Fruit fly (Drosophila melanogaster) whole organism, embryonic: ENCODE results near the gene Sec10.

Experiments
- BtbVII ChIP-seq: fragments of 200-800 bp; sonication (Bioruptor generic); optimal IDR thresholded peaks from 3 replicates; lab custom pipeline; 2017; ENCODE audit warnings: missing biosample characterization, mild to moderate bottlenecking, missing genetic modification characterization
- CG10959 ChIP-seq: fragments of 200-800 bp; sonication (Bioruptor generic); IDR thresholded peaks from 2 replicates; pipeline ENCODE4 v1.3.6; 2022; ENCODE audit warnings: missing biosample characterization, missing genetic modification characterization
- CG11504 ChIP-seq: fragments of 200-800 bp; sonication (Bioruptor generic); optimal IDR thresholded peaks from 3 replicates; lab custom pipeline; 2019; ENCODE audit warnings: missing biosample characterization, mild to moderate bottlenecking, missing genetic modification characterization, moderate library complexity
- CG12219 ChIP-seq: fragments of 200-800 bp; sonication (Bioruptor generic); optimal IDR thresholded peaks from 3 replicates; lab custom pipeline; 2018; ENCODE audit warnings: missing biosample characterization, mild to moderate bottlenecking, missing genetic modification characterization
- CG12391 ChIP-seq: fragments of 200-800 bp; sonication (Bioruptor generic); optimal IDR thresholded peaks from 3 replicates; lab custom pipeline; 2018; ENCODE audit warnings: missing biosample characterization, mild to moderate bottlenecking, missing genetic modification characterization, moderate library complexity
- CG13424 ChIP-seq: fragments of 200-800 bp; sonication (Bioruptor generic); optimal IDR thresholded peaks from 2 replicates; lab custom pipeline; 2019; ENCODE audit warnings: missing biosample characterization, mild to moderate bottlenecking, missing genetic modification characterization, moderate library complexity
- CG13624 ChIP-seq: fragments of 200-800 bp; sonication (Bioruptor generic); optimal IDR thresholded peaks from 2 replicates; lab custom pipeline; 2016; ENCODE audit warnings: missing biosample characterization, missing genetic modification characterization
- CG1792 ChIP-seq: fragments of 200-800 bp; sonication (Bioruptor generic); optimal IDR thresholded peaks from 2 replicates; lab custom pipeline; 2016; ENCODE audit warnings: missing biosample characterization, missing genetic modification characterization
- CG2889 ChIP-seq: fragments of 200-800 bp; sonication (Bioruptor generic); IDR thresholded peaks from 3 replicates; pipeline ENCODE4 v1.3.6; 2022; ENCODE audit warnings: missing biosample characterization, missing genetic modification characterization
- CG33213 ChIP-seq: fragments of 200-800 bp; sonication (Bioruptor generic); optimal IDR thresholded peaks from 3 replicates; lab custom pipeline; 2016; ENCODE audit warnings: missing biosample characterization, missing genetic modification characterization
- CG34376 ChIP-seq: fragments of 200-800 bp; sonication (Bioruptor generic); optimal IDR thresholded peaks from 2 replicates; lab custom pipeline; 2018; ENCODE audit warnings: missing biosample characterization, mild to moderate bottlenecking, missing genetic modification characterization
- CG42726 ChIP-seq: fragments of 200-800 bp; sonication (Bioruptor generic); IDR thresholded peaks from 2 replicates; pipeline ENCODE4 v1.3.6; 2022; ENCODE audit warnings: missing biosample characterization, missing genetic modification characterization; ENCODE audit not compliant: partially characterized antibody
- CG4820 ChIP-seq: fragments of 200-800 bp; sonication (Bioruptor generic); optimal IDR thresholded peaks from 3 replicates; lab custom pipeline; 2016; ENCODE audit warnings: missing biosample characterization, missing genetic modification characterization
- CG6254 ChIP-seq: fragments of 200-800 bp; sonication (Bioruptor generic); optimal IDR thresholded peaks from 3 replicates; lab custom pipeline; 2017; ENCODE audit warnings: mild to moderate bottlenecking, missing biosample characterization, missing genetic modification reagents, missing genetic modification characterization
- CG8359 ChIP-seq: fragments of 200-800 bp; sonication (Bioruptor generic); optimal IDR thresholded peaks from 2 replicates; lab custom pipeline; 2017; ENCODE audit warnings: missing biosample characterization, mild to moderate bottlenecking, missing genetic modification characterization, borderline replicate concordance
- CG9727 ChIP-seq: fragments of 200-800 bp; sonication (Bioruptor generic); optimal IDR thresholded peaks from 3 replicates; lab custom pipeline; 2017; ENCODE audit warnings: missing biosample characterization, mild to moderate bottlenecking, missing genetic modification characterization
- Deaf1 ChIP-seq: fragments of 200-800 bp; optimal IDR thresholded peaks from 3 replicates; lab custom pipeline; 2019; ENCODE audit warnings: missing biosample characterization, mild to moderate bottlenecking, missing genetic modification characterization, moderate library complexity
- Dip3 ChIP-seq: fragments of 200-800 bp; sonication (Bioruptor generic); optimal IDR thresholded peaks from 3 replicates; lab custom pipeline; 2016; ENCODE audit warnings: missing biosample characterization, missing genetic modification characterization
- Fer2 ChIP-seq: fragments of 200-800 bp; sonication (Bioruptor generic); optimal IDR thresholded peaks from 2 replicates; lab custom pipeline; 2018; ENCODE audit warnings: missing biosample characterization, mild to moderate bottlenecking, missing genetic modification characterization, moderate library complexity
- H2.0 ChIP-seq: fragments of 200-800 bp; sonication (Bioruptor generic); IDR thresholded peaks from 2 replicates; pipeline ENCODE4 v1.3.6; 2022; ENCODE audit warnings: missing biosample characterization, missing genetic modification characterization
- HHEX ChIP-seq: fragments of 200-800 bp; sonication (Bioruptor generic); optimal IDR thresholded peaks from 3 replicates; lab custom pipeline; 2017; ENCODE audit warnings: missing biosample characterization, mild to moderate bottlenecking, missing genetic modification characterization, missing genetic modification reagents
- HLH54F ChIP-seq: fragments of 200-800 bp; sonication (Bioruptor generic); optimal IDR thresholded peaks from 3 replicates; lab custom pipeline; 2016; ENCODE audit warnings: missing biosample characterization, missing genetic modification characterization
- Hr3 ChIP-seq: fragments of 200-800 bp; sonication (Bioruptor generic); optimal IDR thresholded peaks from 3 replicates; lab custom pipeline; 2016; ENCODE audit warnings: missing biosample characterization, missing genetic modification characterization
- Hr78 ChIP-seq, 2 experiments: fragments of 200-800 bp in 1 of 2; fragments of >200 bp in 1 of 2; sonication (Bioruptor generic) in 1 of 2; optimal IDR thresholded peaks; 2 replicates each; lab custom pipeline; 2017 to 2019; ENCODE audit warnings: missing biosample characterization in 2 of 2, missing genetic modification characterization in 2 of 2, mild to moderate bottlenecking in 1 of 2, moderate library complexity in 1 of 2
- Hsf ChIP-seq: fragments of 200-800 bp; sonication (Bioruptor generic); optimal IDR thresholded peaks from 3 replicates; lab custom pipeline; 2016; ENCODE audit warnings: missing biosample characterization, missing genetic modification characterization
- Med ChIP-seq: fragments of 200-800 bp; sonication (Bioruptor generic); peaks from one replicate; lab custom pipeline; 2016; ENCODE audit warnings: missing biosample characterization, missing genetic modification characterization, mild to moderate bottlenecking, inconsistent platforms, moderate library complexity
- Nf-YB ChIP-seq: fragments of 200-800 bp; sonication (Bioruptor generic); optimal IDR thresholded peaks from 3 replicates; lab custom pipeline; 2019; ENCODE audit warnings: missing biosample characterization, mild to moderate bottlenecking, missing genetic modification characterization, moderate library complexity
- Pdp1 ChIP-seq, 2 experiments: fragments of 200-800 bp; sonication (Bioruptor generic); optimal IDR thresholded peaks; 3 replicates each; lab custom pipeline; 2016; ENCODE audit warnings: missing biosample characterization in 2 of 2, missing genetic modification characterization in 2 of 2, mild to moderate bottlenecking in 1 of 2, moderate library complexity in 1 of 2
- bab2 ChIP-seq: fragments of 200-800 bp; sonication (Bioruptor generic); optimal IDR thresholded peaks from 2 replicates; lab custom pipeline; 2016; ENCODE audit warnings: missing biosample characterization, missing genetic modification characterization
- chinmo ChIP-seq: fragments of 200-800 bp; sonication (Bioruptor generic); IDR thresholded peaks from 4 replicates; pipeline ENCODE4 v1.3.6; 2022; ENCODE audit warnings: missing biosample characterization, missing genetic modification characterization; ENCODE audit not compliant: partially characterized antibody
- exex ChIP-seq: fragments of 200-800 bp; sonication (Bioruptor generic); optimal IDR thresholded peaks from 4 replicates; lab custom pipeline; 2018; ENCODE audit warnings: missing biosample characterization, mild to moderate bottlenecking, missing genetic modification characterization, moderate library complexity
- fd102C ChIP-seq: fragments of 200-800 bp; sonication (Bioruptor generic); optimal IDR thresholded peaks from 2 replicates; lab custom pipeline; 2018; ENCODE audit warnings: missing biosample characterization, mild to moderate bottlenecking, missing genetic modification characterization, moderate library complexity
- her ChIP-seq: fragments of 200-800 bp; sonication (Bioruptor generic); optimal IDR thresholded peaks from 2 replicates; lab custom pipeline; 2016; ENCODE audit warnings: missing biosample characterization, missing genetic modification characterization
- jigr1 ChIP-seq: fragments of 200-800 bp; sonication (Bioruptor generic); IDR thresholded peaks from 3 replicates; pipeline ENCODE4 v1.3.6; 2022; ENCODE audit warnings: missing biosample characterization, missing genetic modification characterization
- kah ChIP-seq: fragments of 200-800 bp; sonication (Bioruptor generic); optimal IDR thresholded peaks from 2 replicates; lab custom pipeline; 2018; ENCODE audit warnings: missing biosample characterization, mild to moderate bottlenecking, missing genetic modification characterization
- ken ChIP-seq: fragments of 200-800 bp; sonication (Bioruptor generic); IDR thresholded peaks from 3 replicates; pipeline ENCODE4 v1.3.6; 2022; ENCODE audit warnings: missing biosample characterization, missing genetic modification characterization
- mirr ChIP-seq: fragments of 200-800 bp; sonication (Bioruptor generic); optimal IDR thresholded peaks from 3 replicates; lab custom pipeline; 2018; ENCODE audit warnings: missing biosample characterization, mild to moderate bottlenecking, missing genetic modification characterization
- nom ChIP-seq: fragments of 200-800 bp; sonication (Bioruptor generic); optimal IDR thresholded peaks from 2 replicates; lab custom pipeline; 2017; ENCODE audit warnings: missing biosample characterization, missing genetic modification characterization, mild to moderate bottlenecking, moderate library complexity, missing genetic modification reagents
- sens-2 ChIP-seq: fragments of 200-800 bp; sonication (Bioruptor generic); IDR thresholded peaks from 2 replicates; pipeline ENCODE4 v1.3.6; 2022; ENCODE audit warnings: missing biosample characterization, missing genetic modification characterization
- so ChIP-seq: fragments of 200-800 bp; sonication (Bioruptor generic); IDR thresholded peaks from 3 replicates; pipeline ENCODE4 v1.3.6; 2022; ENCODE audit warnings: missing biosample characterization, missing genetic modification characterization
- sug ChIP-seq: fragments of 200-800 bp; optimal IDR thresholded peaks from 2 replicates; lab custom pipeline; 2019; ENCODE audit warnings: missing biosample characterization, mild to moderate bottlenecking, missing genetic modification characterization, moderate library complexity
- twi ChIP-seq: fragments of 200-800 bp; optimal IDR thresholded peaks from 2 replicates; lab custom pipeline; 2019; ENCODE audit warnings: missing biosample characterization, mild to moderate bottlenecking, missing genetic modification characterization, moderate library complexity
- usp ChIP-seq: fragments of >200 bp; optimal IDR thresholded peaks from 2 replicates; lab custom pipeline; 2017; ENCODE audit warnings: missing biosample characterization, missing genetic modification characterization
- zfh1 ChIP-seq: fragments of 200-800 bp; sonication (Bioruptor generic); IDR thresholded peaks from 3 replicates; pipeline ENCODE4 v1.3.6; 2022; ENCODE audit warnings: missing biosample characterization, missing genetic modification characterization

The Sec10 gene

dm6 chr3R:24112320-24113069 is 22.1 kb upstream of the Sec10 start, which contains the start of gene CG13605 (continued):
- TF ChIP-seq Nf-YB (GFP tag; lab: Kevin White, UChicago) (peak; percentile 33), CG13424 (tag; lab: Kevin White, UChicago) (peak; percentile 72), CG2889 (GFP tag; lab: Robert Waterston, UW) (0 out of 3 replicates have a peak, but pooled peaks have one; percentile 35), usp (no peak), fd102C (GFP tag; lab: Kevin White, UChicago) (no peak), sens-2 (no peak; the same call in 1 of the 2 replicates)

- TF ChIP-seq Hsf (GFP tag; lab: Kevin White, UChicago) (no peak), HLH54F (no peak), HHEX (GFP tag; lab: Kevin White, UChicago) (no peak), CG33213 (GFP tag; lab: Kevin White, UChicago) (no peak), CG11504 (tag; lab: Kevin White, UChicago) (no peak), CG4820 (GFP tag; lab: Kevin White, UChicago) (no peak), CG1792 (GFP tag; lab: Kevin White, UChicago) (no peak), CG10959 (no peak), zfh1 (GFP tag; lab: Robert Waterston, UW) (no peak), twi (tag; lab: Kevin White, UChicago) (no peak), CG13624 (GFP tag; lab: Kevin White, UChicago) (no peak), Hr3 (GFP tag; lab: Kevin White, UChicago) (no peak)
Measured at dm6 chr3R:24113070-24113385, 21.6 kb upstream of the Sec10 start, which contains the start of gene Root. TSS of gene Root (plus strand) at chr3R:24113286.

dm6 chr3R:24116180-24116579 is 18.5 kb upstream of the Sec10 start, which contains the start of gene CG13607:
TSS of gene CG13607 (minus strand) at chr3R:24116322.
- no peak for TF ChIP-seq BtbVII (GFP tag; lab: Kevin White, UChicago)
- TF ChIP-seq bab2, result no peak
- peak; percentile 33 for TF ChIP-seq sug (tag; lab: Kevin White, UChicago)
- peak; percentile 21 for TF ChIP-seq nom (GFP tag; lab: Kevin White, UChicago)
- TF ChIP-seq CG42726 (GFP tag; lab: Robert Waterston, UW), result no peak
- no peak for TF ChIP-seq CG12391
- TF ChIP-seq exex (tag; lab: Kevin White, UChicago), result peak; percentile 93
- TF ChIP-seq CG6254 (GFP tag; lab: Kevin White, UChicago), result no peak
- peak; percentile 33 for TF ChIP-seq mirr (GFP tag; lab: Kevin White, UChicago)
- peak; percentile 20 for TF ChIP-seq Med (GFP tag; lab: Kevin White, UChicago)

dm6 chr3R:24116972-24117371 is 17.7 kb upstream of the Sec10 start:
- no peak for TF ChIP-seq kah
- peak in 1 of 2 experiments; percentile 48 for TF ChIP-seq Pdp1 (GFP tag; optimal IDR thresholded peaks at IDR 0.05; lab: Kevin White, UChicago)
- no peak for TF ChIP-seq Dip3 (GFP tag; lab: Kevin White, UChicago)
- TF ChIP-seq CG12219 (GFP tag; lab: Kevin White, UChicago), result no peak
- no peak for TF ChIP-seq CG9727 (GFP tag; lab: Kevin White, UChicago)
- peak; percentile 71 for TF ChIP-seq sug (tag; lab: Kevin White, UChicago)
- TF ChIP-seq CG8359, result no peak
- TF ChIP-seq so (GFP tag; lab: Robert Waterston, UW), result no peak
- peak; percentile 74; the same call in 1 of the 4 replicates for TF ChIP-seq chinmo (GFP tag; lab: Robert Waterston, UW)
- TF ChIP-seq her (GFP tag; lab: Kevin White, UChicago), result no peak
- TF ChIP-seq jigr1, result no peak
- TF ChIP-seq H2.0 (GFP tag; lab: Robert Waterston, UW), result no peak
- TF ChIP-seq Deaf1 (tag; lab: Kevin White, UChicago), result peak; percentile 71
- no peak for TF ChIP-seq Hr78 (GFP tag; optimal IDR thresholded peaks at IDR 0.05; lab: Kevin White, UChicago)
- TF ChIP-seq CG34376 (GFP tag; lab: Kevin White, UChicago), result peak; percentile 62
- no peak for TF ChIP-seq Fer2 (tag; lab: Kevin White, UChicago)
- TF ChIP-seq exex (tag; lab: Kevin White, UChicago), result peak; percentile 21
- no peak for TF ChIP-seq ken
- TF ChIP-seq BtbVII (GFP tag; lab: Kevin White, UChicago), result no peak
- peak; percentile 88 for TF ChIP-seq nom (GFP tag; lab: Kevin White, UChicago)
